Fruit fly (Drosophila melanogaster) whole organism, embryonic: ENCODE results near the gene kairos.

Experiments
- Ada2b ChIP-seq: fragments of 200-800 bp; sonication (Bioruptor generic); IDR thresholded peaks from 2 replicates; pipeline ENCODE4 v1.3.6; 2022; ENCODE audit warnings: missing biosample characterization, missing genetic modification characterization
- Antp ChIP-seq: fragments of 200-800 bp; sonication (Bioruptor generic); optimal IDR thresholded peaks from 3 replicates; lab custom pipeline; 2016; ENCODE audit warnings: missing biosample characterization, missing genetic modification characterization
- Bgb ChIP-seq: fragments of 200-800 bp; sonication (Bioruptor generic); IDR thresholded peaks from 2 replicates; pipeline ENCODE4 v1.3.6; 2022; ENCODE audit warnings: missing biosample characterization, missing genetic modification characterization; ENCODE audit not compliant: partially characterized antibody
- CG10209 ChIP-seq: fragments of 200-800 bp; sonication (Bioruptor generic); optimal IDR thresholded peaks from 3 replicates; lab custom pipeline; 2017; ENCODE audit warnings: missing biosample characterization, mild to moderate bottlenecking, missing genetic modification characterization, missing genetic modification reagents
- CG10267 ChIP-seq: fragments of 200-800 bp; sonication (Bioruptor generic); optimal IDR thresholded peaks from 2 replicates; lab custom pipeline; 2018; ENCODE audit warnings: missing biosample characterization, mild to moderate bottlenecking, missing genetic modification characterization, moderate library complexity
- CG10366 ChIP-seq: fragments of 200-800 bp; sonication (Bioruptor generic); IDR thresholded peaks from 2 replicates; pipeline ENCODE4 v1.3.6; 2022; ENCODE audit warnings: missing biosample characterization, missing genetic modification characterization
- CG10959 ChIP-seq: fragments of 200-800 bp; sonication (Bioruptor generic); IDR thresholded peaks from 2 replicates; pipeline ENCODE4 v1.3.6; 2022; ENCODE audit warnings: missing biosample characterization, missing genetic modification characterization
- CG11085 ChIP-seq: fragments of 200-800 bp; sonication (Bioruptor generic); IDR thresholded peaks from 2 replicates; pipeline ENCODE4 v1.3.6; 2022; ENCODE audit warnings: missing biosample characterization, missing genetic modification characterization
- CG12071 ChIP-seq: fragments of 200-800 bp; sonication (Bioruptor generic); optimal IDR thresholded peaks from 3 replicates; lab custom pipeline; 2018; ENCODE audit warnings: missing biosample characterization, mild to moderate bottlenecking, missing genetic modification characterization
- CG13624 ChIP-seq: fragments of 200-800 bp; sonication (Bioruptor generic); optimal IDR thresholded peaks from 2 replicates; lab custom pipeline; 2016; ENCODE audit warnings: missing biosample characterization, missing genetic modification characterization
- CG1529 ChIP-seq: fragments of 200-800 bp; sonication (Bioruptor generic); optimal IDR thresholded peaks from 3 replicates; lab custom pipeline; 2018; ENCODE audit warnings: missing biosample characterization, missing genetic modification characterization
- CG17568 ChIP-seq: fragments of 200-800 bp; sonication (Bioruptor generic); optimal IDR thresholded peaks from 2 replicates; lab custom pipeline; 2018; ENCODE audit warnings: missing biosample characterization, mild to moderate bottlenecking, missing genetic modification characterization, moderate library complexity
- CG1792 ChIP-seq: fragments of 200-800 bp; sonication (Bioruptor generic); optimal IDR thresholded peaks from 2 replicates; lab custom pipeline; 2016; ENCODE audit warnings: missing biosample characterization, missing genetic modification characterization
- CG2120 ChIP-seq: fragments of 200-800 bp; sonication (Bioruptor generic); optimal IDR thresholded peaks from 3 replicates; lab custom pipeline; 2016; ENCODE audit warnings: missing biosample characterization, missing genetic modification characterization
- CG33557 ChIP-seq: fragments of 200-800 bp; sonication (Bioruptor generic); optimal IDR thresholded peaks from 2 replicates; lab custom pipeline; 2019; ENCODE audit warnings: missing biosample characterization, mild to moderate bottlenecking, missing genetic modification characterization, moderate library complexity
- CG42726 ChIP-seq: fragments of 200-800 bp; sonication (Bioruptor generic); IDR thresholded peaks from 2 replicates; pipeline ENCODE4 v1.3.6; 2022; ENCODE audit warnings: missing biosample characterization, missing genetic modification characterization; ENCODE audit not compliant: partially characterized antibody
- CG4360 ChIP-seq: fragments of 200-800 bp; sonication (Bioruptor generic); IDR thresholded peaks from 2 replicates; pipeline ENCODE4 v1.3.6; 2022; ENCODE audit warnings: missing biosample characterization, missing genetic modification characterization
- CG4424 ChIP-seq: fragments of 200-800 bp; sonication (Bioruptor generic); optimal IDR thresholded peaks from 3 replicates; lab custom pipeline; 2016; ENCODE audit warnings: missing biosample characterization, missing genetic modification characterization
- CG6689 ChIP-seq: fragments of 200-800 bp; sonication (Bioruptor generic); IDR thresholded peaks from 2 replicates; pipeline ENCODE4 v1.3.6; 2022; ENCODE audit warnings: missing biosample characterization, missing genetic modification characterization
- CG7963 ChIP-seq: fragments of 200-800 bp; sonication (Bioruptor generic); IDR thresholded peaks from 3 replicates; pipeline ENCODE4 v1.3.6; 2022; ENCODE audit warnings: missing biosample characterization, missing genetic modification characterization; ENCODE audit not compliant: partially characterized antibody
- CG8944 ChIP-seq: fragments of 200-800 bp; sonication (Bioruptor generic); optimal IDR thresholded peaks from 3 replicates; lab custom pipeline; 2016; ENCODE audit warnings: missing biosample characterization, missing genetic modification characterization
- CG9932 ChIP-seq: fragments of 200-800 bp; sonication (Bioruptor generic); IDR thresholded peaks from 2 replicates; pipeline ENCODE4 v1.3.6; 2022; ENCODE audit warnings: missing biosample characterization, missing genetic modification characterization
- Camta ChIP-seq: fragments of 200-800 bp; sonication (Bioruptor generic); optimal IDR thresholded peaks from 2 replicates; lab custom pipeline; 2016; ENCODE audit warnings: missing biosample characterization, missing genetic modification characterization
- Dll ChIP-seq: fragments of 200-800 bp; sonication (Bioruptor generic); IDR thresholded peaks from 4 replicates; pipeline ENCODE4 v1.3.6; 2022; ENCODE audit warnings: missing biosample characterization, missing genetic modification characterization; ENCODE audit not compliant: partially characterized antibody
- Gug ChIP-seq: fragments of 200-800 bp; sonication (Bioruptor generic); IDR thresholded peaks from 4 replicates; pipeline ENCODE4 v1.3.6; 2022; ENCODE audit warnings: missing biosample characterization, missing genetic modification characterization
- HLHmδ ChIP-seq: fragments of 200-800 bp; sonication (Bioruptor generic); optimal IDR thresholded peaks from 2 replicates; lab custom pipeline; 2018; ENCODE audit warnings: missing biosample characterization, mild to moderate bottlenecking, missing genetic modification characterization, moderate library complexity
- Med ChIP-seq: fragments of 200-800 bp; sonication (Bioruptor generic); peaks from one replicate; lab custom pipeline; 2016; ENCODE audit warnings: missing biosample characterization, missing genetic modification characterization, mild to moderate bottlenecking, inconsistent platforms, moderate library complexity
- Myb ChIP-seq: fragments of 200-800 bp; sonication (Bioruptor generic); optimal IDR thresholded peaks from 2 replicates; lab custom pipeline; 2016; ENCODE audit warnings: missing biosample characterization, missing genetic modification characterization
- NFAT ChIP-seq: fragments of 200-800 bp; sonication (Bioruptor generic); IDR thresholded peaks from 2 replicates; pipeline ENCODE4 v1.3.6; 2022; ENCODE audit warnings: missing biosample characterization, missing genetic modification characterization
- Neu2 ChIP-seq: fragments of 200-800 bp; sonication (Bioruptor generic); optimal IDR thresholded peaks from 3 replicates; lab custom pipeline; 2016; ENCODE audit warnings: missing biosample characterization, missing genetic modification characterization, borderline replicate concordance
- Rfx ChIP-seq: fragments of 200-800 bp; sonication (Bioruptor generic); IDR thresholded peaks from 2 replicates; pipeline ENCODE4 v1.3.6; 2022; ENCODE audit warnings: missing biosample characterization, missing genetic modification characterization
- Side ChIP-seq: fragments of 200-800 bp; sonication (Bioruptor generic); optimal IDR thresholded peaks from 2 replicates; lab custom pipeline; 2016; ENCODE audit warnings: missing biosample characterization, missing genetic modification characterization
- Vsx1 ChIP-seq: fragments of 200-800 bp; sonication (Bioruptor generic); optimal IDR thresholded peaks from 2 replicates; lab custom pipeline; 2017; ENCODE audit warnings: missing biosample characterization, mild to moderate bottlenecking, missing genetic modification characterization, missing genetic modification reagents
- al ChIP-seq: fragments of 200-800 bp; sonication (Bioruptor generic); IDR thresholded peaks from 2 replicates; pipeline ENCODE4 v1.3.6; 2022; ENCODE audit warnings: missing biosample characterization, missing genetic modification characterization
- aop ChIP-seq: fragments of 200-800 bp; sonication (Bioruptor generic); IDR thresholded peaks from 2 replicates; pipeline ENCODE4 v1.3.6; 2022; ENCODE audit warnings: missing biosample characterization, missing genetic modification characterization
- ara ChIP-seq: fragments of 200-800 bp; sonication (Bioruptor generic); IDR thresholded peaks from 2 replicates; pipeline ENCODE4 v1.3.6; 2022; ENCODE audit warnings: missing biosample characterization, missing genetic modification characterization
- cad ChIP-seq: fragments of >200 bp; optimal IDR thresholded peaks from 2 replicates; lab custom pipeline; 2017; ENCODE audit warnings: missing biosample characterization, missing genetic modification characterization
- dimm ChIP-seq: fragments of 200-800 bp; sonication (Bioruptor generic); IDR thresholded peaks from 2 replicates; pipeline ENCODE4 v1.3.6; 2022; ENCODE audit warnings: missing biosample characterization, missing genetic modification characterization
- dpn ChIP-seq, 2 experiments: fragments of 200-800 bp; sonication (Bioruptor generic); optimal IDR thresholded peaks; 3 replicates each; lab custom pipeline; 2016; ENCODE audit warnings: missing biosample characterization in 2 of 2, missing genetic modification characterization in 2 of 2
- fd3F ChIP-seq: fragments of 200-800 bp; sonication (Bioruptor generic); optimal IDR thresholded peaks from 2 replicates; lab custom pipeline; 2018; ENCODE audit warnings: missing biosample characterization, mild to moderate bottlenecking, missing genetic modification characterization, moderate library complexity
- fd96Cb ChIP-seq: fragments of 200-800 bp; sonication (Bioruptor generic); optimal IDR thresholded peaks from 2 replicates; lab custom pipeline; 2018; ENCODE audit warnings: missing biosample characterization, mild to moderate bottlenecking, missing genetic modification characterization, moderate library complexity
- gfzf ChIP-seq: fragments of 200-800 bp; sonication (Bioruptor generic); optimal IDR thresholded peaks from 2 replicates; lab custom pipeline; 2016; ENCODE audit warnings: missing biosample characterization, mild to moderate bottlenecking, missing genetic modification characterization, moderate library complexity
- mam ChIP-seq: fragments of 200-800 bp; sonication (Bioruptor generic); optimal IDR thresholded peaks from 3 replicates; lab custom pipeline; 2016; ENCODE audit warnings: missing biosample characterization, missing genetic modification characterization
- onecut ChIP-seq: fragments of 200-800 bp; sonication (Bioruptor generic); IDR thresholded peaks from 2 replicates; pipeline ENCODE4 v1.3.6; 2022; ENCODE audit warnings: missing biosample characterization, missing genetic modification characterization
- pb ChIP-seq: fragments of 200-800 bp; sonication (Bioruptor generic); optimal IDR thresholded peaks from 3 replicates; lab custom pipeline; 2016; ENCODE audit warnings: missing biosample characterization, missing genetic modification characterization
- pita ChIP-seq: fragments of 200-800 bp; sonication (Bioruptor generic); optimal IDR thresholded peaks from 2 replicates; lab custom pipeline; 2017; ENCODE audit warnings: missing biosample characterization, mild to moderate bottlenecking, missing genetic modification characterization
- pzg ChIP-seq: fragments of 200-800 bp; sonication (Bioruptor generic); optimal IDR thresholded peaks from 3 replicates; lab custom pipeline; 2018; ENCODE audit warnings: missing biosample characterization, mild to moderate bottlenecking, missing genetic modification characterization, moderate library complexity
- sens ChIP-seq: fragments of 200-800 bp; sonication (Bioruptor generic); peaks from one replicate; lab custom pipeline; 2016; ENCODE audit warnings: missing biosample characterization, missing genetic modification characterization
- sim ChIP-seq: fragments of 200-800 bp; sonication (Bioruptor generic); IDR thresholded peaks from 2 replicates; pipeline ENCODE4 v1.3.6; 2022; ENCODE audit warnings: missing biosample characterization, missing genetic modification characterization

The kairos gene

DNA sequence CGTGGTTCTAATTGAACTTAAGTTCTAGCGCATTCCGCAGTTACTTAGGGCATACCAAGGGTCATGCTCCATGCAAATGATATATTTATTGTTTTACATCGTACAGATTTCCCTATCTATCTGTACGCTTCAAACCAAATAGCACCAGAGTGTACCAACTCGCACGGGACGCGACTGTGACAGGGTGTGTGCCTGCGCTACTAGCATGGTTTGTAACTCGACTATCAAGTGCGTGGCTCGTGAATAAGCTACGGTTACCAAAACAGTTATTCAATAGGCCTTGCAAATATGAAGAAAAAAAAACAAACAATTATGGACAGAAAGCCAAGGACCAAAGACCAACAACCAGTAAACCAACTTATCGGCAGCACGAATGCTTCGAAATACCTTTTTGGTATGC, 34.6 kb downstream of the kairos start (continued):
- TF ChIP-seq CG9932 (GFP tag; lab: Robert Waterston, UW) (0 out of 2 replicates have a peak, but pooled peaks have one; percentile 32), CG8944 (GFP tag; lab: Kevin White, UChicago) (no peak), CG42726 (0 out of 2 replicates have a peak, but pooled peaks have one; percentile 38), CG11085 (GFP tag; lab: Robert Waterston, UW) (0 out of 2 replicates have a peak, but pooled peaks have one; percentile 9), CG10267 (no peak), Gug (peak; percentile 9; the same call in 1 of the 4 replicates), CG12071 (GFP tag; lab: Kevin White, UChicago) (no peak), CG33557 (GFP tag; lab: Kevin White, UChicago) (no peak), Vsx1 (GFP tag; lab: Kevin White, UChicago) (no peak), CG4360 (GFP tag; lab: Robert Waterston, UW) (no peak), Dll (no peak), CG1529 (no peak), onecut (no peak), CG6689 (GFP tag; lab: Robert Waterston, UW) (no peak), CG2120 (GFP tag; lab: Kevin White, UChicago) (peak; percentile 33), CG1792 (GFP tag; lab: Kevin White, UChicago) (no peak), pzg (GFP tag; lab: Kevin White, UChicago) (peak; percentile 11), Med (GFP tag; lab: Kevin White, UChicago) (peak; percentile 43), Antp (GFP tag; lab: Kevin White, UChicago) (peak; percentile 8), pb (GFP tag; lab: Kevin White, UChicago) (no peak), CG17568 (GFP tag; lab: Kevin White, UChicago) (no peak), Ada2b (0 out of 2 replicates have a peak, but pooled peaks have one; percentile 15), Neu2 (GFP tag; lab: Kevin White, UChicago) (no peak), sim (no peak), fd3F (GFP tag; lab: Kevin White, UChicago) (no peak), aop (GFP tag; lab: Robert Waterston, UW) (no peak), Side (GFP tag; lab: Kevin White, UChicago) (no peak), gfzf (peak; percentile 6), CG10959 (no peak), fd96Cb (no peak), CG7963 (GFP tag; lab: Robert Waterston, UW) (no peak), Myb (peak; percentile 3), NFAT (no peak; the same call in 1 of the 2 replicates), Camta (no peak), CG10209 (no peak), al (GFP tag; lab: Robert Waterston, UW) (no peak), mam (GFP tag; lab: Kevin White, UChicago) (peak; percentile 30), CG13624 (GFP tag; lab: Kevin White, UChicago) (no peak), cad (GFP tag; lab: Kevin White, UChicago) (no peak), Bgb (GFP tag; lab: Robert Waterston, UW) (0 out of 2 replicates have a peak, but pooled peaks have one; percentile 24), HLHmδ (no peak), dpn (GFP tag; optimal IDR thresholded peaks at IDR 0.05; lab: Kevin White, UChicago) (peak in 1 of 2 experiments; percentile 16), pita (GFP tag; lab: Kevin White, UChicago) (peak; percentile 40), CG4424 (peak; percentile 10), dimm (GFP tag; lab: Robert Waterston, UW) (no peak), sens (GFP tag; lab: Kevin White, UChicago) (peak; percentile 29), CG10366 (GFP tag; lab: Robert Waterston, UW) (peak; percentile 23; the same call in 1 of the 2 replicates), Rfx (GFP tag; lab: Robert Waterston, UW) (peak; percentile 37), ara (GFP tag; lab: Robert Waterston, UW) (no peak)
